Fruit fly (Drosophila melanogaster): ENCODE data around the gene CG10877.

CG10877 gene

dm6 chr3R:20588480-20588785, 24.6 kb upstream of the CG10877 start, which contains the start of gene Srp72 (continued):
- peak; percentile 51 for TF ChIP-seq gsb-n (tag; optimal IDR thresholded peaks at IDR 0.05)
- no peak for TF ChIP-seq CG12299 (tag; optimal IDR thresholded peaks at IDR 0.05)
- TF ChIP-seq CG7372 (GFP tag; IDR thresholded peaks at IDR 0.05): no peak
- TF ChIP-seq Dbx (GFP tag; IDR thresholded peaks at IDR 0.05): peak; percentile 54; the same call in 2 of the 3 replicates
- TF ChIP-seq CG2199 (GFP tag; IDR thresholded peaks at IDR 0.05): no peak
- TF ChIP-seq Nf-YA (GFP tag; IDR thresholded peaks at IDR 0.05): no peak
- no peak for TF ChIP-seq CG12744 (GFP tag; optimal IDR thresholded peaks at IDR 0.05)
- TF ChIP-seq gcm (GFP tag; optimal IDR thresholded peaks at IDR 0.05): no peak
- no peak for TF ChIP-seq Antp (GFP tag; optimal IDR thresholded peaks at IDR 0.05)
- peak; percentile 42 for TF ChIP-seq CG3281 (GFP tag; optimal IDR thresholded peaks at IDR 0.05)
- no peak for TF ChIP-seq Dfd (GFP tag; optimal IDR thresholded peaks at IDR 0.05)
- peak; percentile 52; the same call in 1 of the 3 replicates for TF ChIP-seq jigr1 (GFP tag; IDR thresholded peaks at IDR 0.05)
- TF ChIP-seq CG13424 (tag; optimal IDR thresholded peaks at IDR 0.05): peak; percentile 55
- TF ChIP-seq Dll (GFP tag; IDR thresholded peaks at IDR 0.05; ENCODE audit: partially characterized antibody): 0 out of 4 replicates have a peak, but pooled peaks have one; percentile 43
- peak; percentile 25 for TF ChIP-seq Ssrp (tag; optimal IDR thresholded peaks at IDR 0.05)
- no peak for TF ChIP-seq CG8281 (tag; optimal IDR thresholded peaks at IDR 0.05)
- peak; percentile 34 for TF ChIP-seq CG5245 (GFP tag; optimal IDR thresholded peaks at IDR 0.05)
- no peak for TF ChIP-seq fru (optimal IDR thresholded peaks at IDR 0.05)
- TF ChIP-seq slbo (GFP tag; IDR thresholded peaks at IDR 0.05): peak; percentile 70
- TF ChIP-seq CG18619 (GFP tag; optimal IDR thresholded peaks at IDR 0.05): no peak
- TF ChIP-seq ato (GFP tag; IDR thresholded peaks at IDR 0.05; ENCODE audit: partially characterized antibody): no peak
- TF ChIP-seq Dip2 (GFP tag; IDR thresholded peaks at IDR 0.05): no peak
- TF ChIP-seq Hr3 (GFP tag; optimal IDR thresholded peaks at IDR 0.05): no peak
- peak; percentile 65 for TF ChIP-seq CG2712 (tag; optimal IDR thresholded peaks at IDR 0.05)
- TF ChIP-seq CG9817 (tag; optimal IDR thresholded peaks at IDR 0.05): peak; percentile 44
- TF ChIP-seq Gug (GFP tag; IDR thresholded peaks at IDR 0.05): peak; percentile 48; the same call in 1 of the 4 replicates
- TF ChIP-seq ken (GFP tag; IDR thresholded peaks at IDR 0.05): peak; percentile 62
- no peak for TF ChIP-seq p53 (GFP tag; optimal IDR thresholded peaks at IDR 0.05)
- no peak for TF ChIP-seq btn (GFP tag; optimal IDR thresholded peaks at IDR 0.05)
- TF ChIP-seq CG14965 (GFP tag; optimal IDR thresholded peaks at IDR 0.05; ENCODE audit: borderline replicate concordance): no peak
- no peak for TF ChIP-seq Bdp1 (GFP tag; optimal IDR thresholded peaks at IDR 0.05)
- TF ChIP-seq CG9215 (GFP tag; IDR thresholded peaks at IDR 0.05): peak; percentile 43; the same call in 1 of the 2 replicates
- TF ChIP-seq CG1233 (GFP tag; optimal IDR thresholded peaks at IDR 0.05): peak; percentile 26
- TF ChIP-seq CG12391 (tag; optimal IDR thresholded peaks at IDR 0.05): peak; percentile 78
- peak; percentile 34 for TF ChIP-seq CG15011 (GFP tag; optimal IDR thresholded peaks at IDR 0.05)
- no peak for TF ChIP-seq pho (GFP tag; optimal IDR thresholded peaks at IDR 0.05)
- TF ChIP-seq inv (GFP tag; IDR thresholded peaks at IDR 0.05; ENCODE audit: partially characterized antibody): no peak
- no peak for TF ChIP-seq kni (GFP tag; optimal IDR thresholded peaks at IDR 0.05)
- no peak for TF ChIP-seq esg (GFP tag; conservative IDR thresholded peaks at IDR 0.05)
- no peak for TF ChIP-seq Lpt (GFP tag; optimal IDR thresholded peaks at IDR 0.05)
- TF ChIP-seq CG34376 (GFP tag; optimal IDR thresholded peaks at IDR 0.05): peak; percentile 33
- TF ChIP-seq YL-1 (GFP tag; optimal IDR thresholded peaks at IDR 0.05): peak; percentile 54
- 0 out of 2 replicates have a peak, but pooled peaks have one; percentile 30 for TF ChIP-seq CG32772 (GFP tag; IDR thresholded peaks at IDR 0.05)
- peak; percentile 68 for TF ChIP-seq CG2678 (tag; optimal IDR thresholded peaks at IDR 0.05)
- TF ChIP-seq CG18599 (GFP tag; optimal IDR thresholded peaks at IDR 0.05): peak; percentile 48
- peak; percentile 60 for TF ChIP-seq CG17359 (tag; optimal IDR thresholded peaks at IDR 0.05)
- no peak for TF ChIP-seq shn (GFP tag; optimal IDR thresholded peaks at IDR 0.05)
- no peak for TF ChIP-seq CG4282 (GFP tag; optimal IDR thresholded peaks at IDR 0.05)
- no peak for TF ChIP-seq unc-4 (GFP tag; IDR thresholded peaks at IDR 0.05; ENCODE audit: partially characterized antibody)
- no peak for TF ChIP-seq scrt (GFP tag; optimal IDR thresholded peaks at IDR 0.05)
- peak; percentile 33 for TF ChIP-seq Dek (tag; optimal IDR thresholded peaks at IDR 0.05)
- peak; percentile 66 for TF ChIP-seq CG4424 (GFP tag; optimal IDR thresholded peaks at IDR 0.05)
